Worm (Caenorhabditis elegans): ENCODE results near the gene ttr-21.

ttr-21 gene

ce11 chrV:13892457-13893375 lies 38.5 kb upstream of the ttr-21 start, which contains the start of gene sptl-3 (continued):
- no peak for TF ChIP-seq lin-39 (tag; optimal IDR thresholded peaks at IDR 0.05)
- TF ChIP-seq nhr-129 (tag; optimal IDR thresholded peaks at IDR 0.05) = peak; percentile 53
- no peak for TF ChIP-seq ceh-16 (tag; optimal IDR thresholded peaks at IDR 0.05)
- no peak for TF ChIP-seq mab-5 (tag; optimal IDR thresholded peaks at IDR 0.05)
- peak; percentile 71 for TF ChIP-seq sma-9 (GFP tag; optimal IDR thresholded peaks at IDR 0.05)
- TF ChIP-seq sma-9 (tag; optimal IDR thresholded peaks at IDR 0.05) = no peak
- TF ChIP-seq ceh-82 (tag; optimal IDR thresholded peaks at IDR 0.05) = no peak
- TF ChIP-seq gmeb-1 (tag; optimal IDR thresholded peaks at IDR 0.05) = no peak
- TF ChIP-seq peb-1 (tag; optimal IDR thresholded peaks at IDR 0.05) = no peak
- no peak for TF ChIP-seq skn-1 (tag; optimal IDR thresholded peaks at IDR 0.05)
- no peak for TF ChIP-seq ztf-1 (GFP tag; conservative IDR thresholded peaks at IDR 0.05)
- TF ChIP-seq C34F6.9 (tag; optimal IDR thresholded peaks at IDR 0.05) = peak; percentile 21
- no peak for TF ChIP-seq nhr-23 (tag; optimal IDR thresholded peaks at IDR 0.05)
- TF ChIP-seq crh-2 (tag; optimal IDR thresholded peaks at IDR 0.05) = peak; percentile 74
- no peak for TF ChIP-seq unc-62 (GFP tag; optimal IDR thresholded peaks at IDR 0.05)
- TF ChIP-seq ztf-4 (tag; optimal IDR thresholded peaks at IDR 0.05) = peak; percentile 13
- peak in 1 of 2 experiments; percentile 1 for TF ChIP-seq lsy-2 (tag; optimal IDR thresholded peaks at IDR 0.05)

ce11 chrV:13891489-13891888 lies 37.3 kb upstream of the ttr-21 start:
- TF ChIP-seq nhr-21 (tag; optimal IDR thresholded peaks at IDR 0.05) = peak; percentile 12
- no peak for TF ChIP-seq ztf-11 (tag; optimal IDR thresholded peaks at IDR 0.05)
- TF ChIP-seq sma-9 (GFP tag; optimal IDR thresholded peaks at IDR 0.05) = peak; percentile 1
- no peak for TF ChIP-seq sma-9 (tag; optimal IDR thresholded peaks at IDR 0.05)

- TF ChIP-seq ceh-16 (tag; optimal IDR thresholded peaks at IDR 0.05) (no peak), ztf-4 (tag; optimal IDR thresholded peaks at IDR 0.05) (no peak), nhr-25 (tag; optimal IDR thresholded peaks at IDR 0.05) (no peak), aly-2 (tag; optimal IDR thresholded peaks at IDR 0.05) (no peak), sem-4 (tag; optimal IDR thresholded peaks at IDR 0.05) (no peak), nhr-23 (tag; optimal IDR thresholded peaks at IDR 0.05) (no peak), snpc-4 (tag; optimal IDR thresholded peaks at IDR 0.05) (no peak), sma-3 (GFP tag; optimal IDR thresholded peaks at IDR 0.05) (no peak), lsy-2 (tag; optimal IDR thresholded peaks at IDR 0.05) (no peak), nhr-237 (tag; optimal IDR thresholded peaks at IDR 0.05) (no peak), nhr-11 (tag; optimal IDR thresholded peaks at IDR 0.05) (no peak), ama-1 (optimal IDR thresholded peaks at IDR 0.05) (no peak), F13H6.1 (tag; optimal IDR thresholded peaks at IDR 0.05) (no peak)
These were observed 36.3 kb upstream of the ttr-21 start, which contains the start of gene lbp-8 for ce11 chrV:13890473-13890872. Gene lbp-8 (plus strand): TSS chrV:13890773.

- TF ChIP-seq nhr-21 (tag; optimal IDR thresholded peaks at IDR 0.05) = no peak
- TF ChIP-seq unc-39 (tag; optimal IDR thresholded peaks at IDR 0.05) = no peak
- no peak for TF ChIP-seq snpc-4 (tag; optimal IDR thresholded peaks at IDR 0.05)
- no peak for TF ChIP-seq lin-39 (tag; optimal IDR thresholded peaks at IDR 0.05)
- no peak for TF ChIP-seq mab-5 (tag; optimal IDR thresholded peaks at IDR 0.05)
- no peak for TF ChIP-seq ama-1 (optimal IDR thresholded peaks at IDR 0.05)
- TF ChIP-seq elt-3 (tag; optimal IDR thresholded peaks at IDR 0.05) = no peak
- TF ChIP-seq Y55F3AM.14 (GFP tag; optimal IDR thresholded peaks at IDR 0.05) = no peak
- TF ChIP-seq fos-1 (tag; optimal IDR thresholded peaks at IDR 0.05) = no peak
- TF ChIP-seq unc-55 (GFP tag; optimal IDR thresholded peaks at IDR 0.05) = no peak
- TF ChIP-seq elt-1 (tag; optimal IDR thresholded peaks at IDR 0.05) = no peak
- no peak for TF ChIP-seq crh-2 (tag; optimal IDR thresholded peaks at IDR 0.05)
- no peak for TF ChIP-seq nhr-25 (tag; optimal IDR thresholded peaks at IDR 0.05)
These were observed 35.3 kb upstream of the ttr-21 start, which contains the start of gene spp-12 for ce11 chrV:13889516-13889915. Gene spp-12 (plus strand): TSS chrV:13889816.

ce11 chrV:13887358-13887757 lies 33.2 kb upstream of the ttr-21 start, which contains the start of gene srsx-19:
Gene srsx-19 (plus strand): TSS chrV:13887658.
- TF ChIP-seq unc-55 (GFP tag; optimal IDR thresholded peaks at IDR 0.05) (no peak), F13H6.1 (tag; optimal IDR thresholded peaks at IDR 0.05) (no peak), lsy-2 (tag; optimal IDR thresholded peaks at IDR 0.05) (no peak), ceh-16 (tag; optimal IDR thresholded peaks at IDR 0.05) (no peak), sma-9 (GFP tag; optimal IDR thresholded peaks at IDR 0.05) (no peak), sma-9 (tag; optimal IDR thresholded peaks at IDR 0.05) (no peak), nhr-25 (tag; optimal IDR thresholded peaks at IDR 0.05) (no peak), nhr-23 (tag; optimal IDR thresholded peaks at IDR 0.05) (no peak), mab-5 (tag; optimal IDR thresholded peaks at IDR 0.05) (no peak), unc-62 (GFP tag; optimal IDR thresholded peaks at IDR 0.05) (no peak), crh-2 (tag; optimal IDR thresholded peaks at IDR 0.05) (no peak)

Measured in whole organism, L2 larva.